Worm (Caenorhabditis elegans) whole organism, L3 larva: ENCODE results near the gene Y54G11A.2.
A peak's percentile ranks its signal among the peaks of the same experiment; 100 is the strongest.

Experiments
- aly-2 ChIP-seq: fragments of 150-350 bp; optimal IDR thresholded peaks from 2 replicates; lab custom pipeline; 2014; ENCODE audit warnings: missing biosample characterization, missing genetic modification characterization
- egl-27 ChIP-seq: sonication (generic microtip); optimal IDR thresholded peaks from 4 replicates; lab custom pipeline; 2017; ENCODE audit warnings: missing biosample characterization, missing genetic modification reagents, missing genetic modification characterization
- elt-1 ChIP-seq: fragments of 150-350 bp; optimal IDR thresholded peaks from 2 replicates; lab custom pipeline; 2014; ENCODE audit warnings: missing biosample characterization, missing genetic modification characterization
- fos-1 ChIP-seq: fragments of 150-350 bp; optimal IDR thresholded peaks from 2 replicates; lab custom pipeline; 2014; ENCODE audit warnings: missing biosample characterization, missing genetic modification characterization
- nhr-11 ChIP-seq: fragments of 150-350 bp; optimal IDR thresholded peaks from 2 replicates; lab custom pipeline; 2014; ENCODE audit warnings: missing biosample characterization, missing genetic modification characterization
- nhr-12 ChIP-seq: fragments of 150-350 bp; optimal IDR thresholded peaks from 2 replicates; lab custom pipeline; 2014; ENCODE audit warnings: missing biosample characterization, missing genetic modification characterization
- nhr-23 ChIP-seq: fragments of 150-350 bp; optimal IDR thresholded peaks from 2 replicates; lab custom pipeline; 2014; ENCODE audit warnings: missing biosample characterization, missing genetic modification reagents, missing genetic modification characterization
- nhr-43 ChIP-seq: sonication (generic microtip); optimal IDR thresholded peaks from 2 replicates; lab custom pipeline; 2016; ENCODE audit warnings: mild to moderate bottlenecking, missing genetic modification characterization, missing compliant biosample characterization; ENCODE audit not compliant: poor library complexity, severe bottlenecking
- nhr-67 ChIP-seq: fragments of 150-350 bp; optimal IDR thresholded peaks from 2 replicates; lab custom pipeline; 2014; ENCODE audit warnings: missing biosample characterization, missing genetic modification characterization
- nhr-77 ChIP-seq: fragments of 150-350 bp; optimal IDR thresholded peaks from 2 replicates; lab custom pipeline; 2014; ENCODE audit warnings: missing biosample characterization, missing genetic modification characterization
- pha-4 ChIP-seq: fragments of 150-350 bp; optimal IDR thresholded peaks from 2 replicates; lab custom pipeline; 2014; ENCODE audit warnings: missing biosample characterization, missing genetic modification reagents, missing genetic modification characterization
- snpc-4 ChIP-seq: fragments of 150-350 bp; optimal IDR thresholded peaks from 2 replicates; lab custom pipeline; 2014; ENCODE audit warnings: missing biosample characterization, missing genetic modification characterization

DNA sequence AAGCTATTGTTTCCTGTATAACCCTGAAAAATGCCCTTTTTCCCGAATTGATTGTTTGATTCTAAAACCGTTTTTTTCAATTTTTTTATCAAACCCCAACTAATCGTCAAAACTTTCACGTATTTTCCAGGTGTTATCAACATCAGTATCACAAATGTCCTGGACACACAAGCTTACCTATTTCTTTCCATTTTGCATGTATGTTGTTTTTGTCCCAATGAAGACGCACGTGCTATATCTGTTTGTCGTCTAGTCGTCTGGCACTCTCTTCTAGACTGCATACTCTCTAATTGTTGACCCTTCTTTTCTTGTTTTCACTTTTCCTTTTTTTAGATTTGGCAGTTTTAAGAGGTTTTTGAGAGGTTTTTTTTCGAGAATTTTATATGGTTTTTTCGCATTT, 44.2 kb downstream of the Y54G11A.2 start:
- peak; percentile 47 for TF ChIP-seq nhr-43 (tag; lab: Kevin White, UChicago)
- peak; percentile 42 for TF ChIP-seq snpc-4 (tag; lab: Kevin White, UChicago)
- TF ChIP-seq elt-1 (tag; lab: Kevin White, UChicago) = no peak
- no peak for TF ChIP-seq aly-2 (tag; lab: Kevin White, UChicago)
- TF ChIP-seq pha-4 (tag; lab: Kevin White, UChicago) = peak; percentile 96
- TF ChIP-seq nhr-67 (tag; lab: Kevin White, UChicago) = no peak
- no peak for TF ChIP-seq fos-1 (tag; lab: Kevin White, UChicago)
- no peak for TF ChIP-seq nhr-11
- peak; percentile 47 for TF ChIP-seq nhr-23 (tag; lab: Kevin White, UChicago)
- TF ChIP-seq nhr-77 (tag; lab: Kevin White, UChicago) = no peak
- TF ChIP-seq nhr-12 (tag; lab: Kevin White, UChicago) = no peak
- TF ChIP-seq egl-27 (tag; lab: Kevin White, UChicago) = no peak
